Fruit fly (Drosophila melanogaster) whole organism, embryonic: ENCODE measurements around the gene Arl6IP1.

Experiments used
- Ada2b ChIP-seq: fragments of 200-800 bp; sonication (Bioruptor generic); IDR thresholded peaks from 2 replicates; pipeline ENCODE4 v1.3.6; 2022; ENCODE audit warnings: missing biosample characterization, missing genetic modification characterization
- CG12769 ChIP-seq: fragments of 200-800 bp; sonication (Bioruptor generic); optimal IDR thresholded peaks from 2 replicates; lab custom pipeline; 2019; ENCODE audit warnings: missing biosample characterization, mild to moderate bottlenecking, missing genetic modification characterization, moderate library complexity
- CG13894 ChIP-seq: fragments of 200-800 bp; sonication (Bioruptor generic); optimal IDR thresholded peaks from 3 replicates; lab custom pipeline; 2018; ENCODE audit warnings: missing biosample characterization, mild to moderate bottlenecking, missing genetic modification characterization, moderate library complexity
- CG1602 ChIP-seq: fragments of 200-800 bp; sonication (Bioruptor generic); optimal IDR thresholded peaks from 3 replicates; lab custom pipeline; 2016; ENCODE audit warnings: missing biosample characterization, missing genetic modification characterization
- CG17568 ChIP-seq: fragments of 200-800 bp; sonication (Bioruptor generic); optimal IDR thresholded peaks from 2 replicates; lab custom pipeline; 2018; ENCODE audit warnings: missing biosample characterization, mild to moderate bottlenecking, missing genetic modification characterization, moderate library complexity
- CG18764 ChIP-seq: fragments of 200-800 bp; sonication (Bioruptor generic); optimal IDR thresholded peaks from 3 replicates; lab custom pipeline; 2016; ENCODE audit warnings: missing biosample characterization, missing genetic modification characterization
- CG2120 ChIP-seq: fragments of 200-800 bp; sonication (Bioruptor generic); optimal IDR thresholded peaks from 3 replicates; lab custom pipeline; 2016; ENCODE audit warnings: missing biosample characterization, missing genetic modification characterization
- CG2199 ChIP-seq: fragments of 200-800 bp; sonication (Bioruptor generic); IDR thresholded peaks from 3 replicates; pipeline ENCODE4 v1.3.6; 2022; ENCODE audit warnings: missing biosample characterization, missing genetic modification characterization
- CG31224 ChIP-seq: fragments of 200-800 bp; sonication (Bioruptor generic); IDR thresholded peaks from 2 replicates; pipeline ENCODE4 v1.3.6; 2022; ENCODE audit warnings: missing biosample characterization, missing genetic modification characterization
- CG33213 ChIP-seq: fragments of 200-800 bp; sonication (Bioruptor generic); optimal IDR thresholded peaks from 3 replicates; lab custom pipeline; 2016; ENCODE audit warnings: missing biosample characterization, missing genetic modification characterization
- CG3847 ChIP-seq: fragments of 200-800 bp; sonication (Bioruptor generic); IDR thresholded peaks from 2 replicates; pipeline ENCODE4 v1.3.6; 2022; ENCODE audit warnings: missing biosample characterization, missing genetic modification characterization
- CG4282 ChIP-seq: fragments of 200-800 bp; sonication (Bioruptor generic); optimal IDR thresholded peaks from 2 replicates; lab custom pipeline; 2016; ENCODE audit warnings: missing biosample characterization, missing genetic modification characterization
- CG4730 ChIP-seq: fragments of 200-800 bp; sonication (Bioruptor generic); IDR thresholded peaks from 2 replicates; pipeline ENCODE4 v1.3.6; 2022; ENCODE audit warnings: missing biosample characterization, missing genetic modification characterization
- CG6689 ChIP-seq: fragments of 200-800 bp; sonication (Bioruptor generic); IDR thresholded peaks from 2 replicates; pipeline ENCODE4 v1.3.6; 2022; ENCODE audit warnings: missing biosample characterization, missing genetic modification characterization
- CG7556 ChIP-seq: fragments of 200-800 bp; sonication (Bioruptor generic); optimal IDR thresholded peaks from 2 replicates; lab custom pipeline; 2017; ENCODE audit warnings: missing biosample characterization, mild to moderate bottlenecking, missing genetic modification characterization
- CG7987 ChIP-seq: fragments of 200-800 bp; sonication (Bioruptor generic); optimal IDR thresholded peaks from 2 replicates; lab custom pipeline; 2018; ENCODE audit warnings: missing biosample characterization, mild to moderate bottlenecking, missing genetic modification characterization, moderate library complexity
- CG8290 ChIP-seq, 3 experiments: fragments of 200-800 bp; sonication (Bioruptor generic); optimal IDR thresholded peaks; 2 replicates each; lab custom pipeline; 2016 to 2019; ENCODE audit warnings: missing biosample characterization in 3 of 3, missing genetic modification characterization in 3 of 3, mild to moderate bottlenecking in 2 of 3, moderate library complexity in 1 of 3
- Dip3 ChIP-seq: fragments of 200-800 bp; sonication (Bioruptor generic); optimal IDR thresholded peaks from 3 replicates; lab custom pipeline; 2016; ENCODE audit warnings: missing biosample characterization, missing genetic modification characterization
- Eip74EF ChIP-seq, 2 experiments: fragments of 200-800 bp in 1 of 2; fragments of >200 bp in 1 of 2; sonication (Bioruptor generic) in 1 of 2; optimal IDR thresholded peaks; 2 replicates each; lab custom pipeline; 2017 to 2019; ENCODE audit warnings: missing biosample characterization in 2 of 2, missing genetic modification characterization in 2 of 2, mild to moderate bottlenecking in 1 of 2, moderate library complexity in 1 of 2
- Ets65A ChIP-seq: fragments of 200-800 bp; sonication (Bioruptor generic); peaks from one replicate; lab custom pipeline; 2016; ENCODE audit warnings: missing biosample characterization, missing genetic modification characterization
- HLH54F ChIP-seq: fragments of 200-800 bp; sonication (Bioruptor generic); optimal IDR thresholded peaks from 3 replicates; lab custom pipeline; 2016; ENCODE audit warnings: missing biosample characterization, missing genetic modification characterization
- HmgZ ChIP-seq: fragments of 200-800 bp; sonication (Bioruptor generic); optimal IDR thresholded peaks from 2 replicates; lab custom pipeline; 2018; ENCODE audit warnings: missing biosample characterization, mild to moderate bottlenecking, missing genetic modification characterization
- Kr ChIP-seq: fragments of 200-800 bp; sonication (Bioruptor generic); optimal IDR thresholded peaks from 2 replicates; lab custom pipeline; 2017; ENCODE audit warnings: missing biosample characterization, mild to moderate bottlenecking, missing genetic modification characterization
- Lim3 ChIP-seq: fragments of 200-800 bp; sonication (Bioruptor generic); IDR thresholded peaks from 2 replicates; pipeline ENCODE4 v1.3.6; 2022; ENCODE audit warnings: missing biosample characterization, missing genetic modification characterization
- Med ChIP-seq: fragments of 200-800 bp; sonication (Bioruptor generic); peaks from one replicate; lab custom pipeline; 2016; ENCODE audit warnings: missing biosample characterization, missing genetic modification characterization, mild to moderate bottlenecking, inconsistent platforms, moderate library complexity
- Meics ChIP-seq: fragments of 200-800 bp; sonication (Bioruptor generic); optimal IDR thresholded peaks from 2 replicates; lab custom pipeline; 2017; ENCODE audit warnings: missing biosample characterization, mild to moderate bottlenecking, missing genetic modification characterization
- Nf-YB ChIP-seq: fragments of 200-800 bp; sonication (Bioruptor generic); optimal IDR thresholded peaks from 3 replicates; lab custom pipeline; 2019; ENCODE audit warnings: missing biosample characterization, mild to moderate bottlenecking, missing genetic modification characterization, moderate library complexity
- Optix ChIP-seq: fragments of 200-800 bp; sonication (Bioruptor generic); IDR thresholded peaks from 3 replicates; pipeline ENCODE4 v1.3.6; 2022; ENCODE audit warnings: missing biosample characterization, missing genetic modification characterization
- Trl ChIP-seq, 3 experiments: fragments of >200 bp in 2 of 3; fragments of 200-800 bp in 1 of 3; sonication (Bioruptor generic) in 1 of 3; optimal IDR thresholded peaks; 2 replicates in 1 of 3; 3 replicates in 2 of 3; lab custom pipeline; 2016 to 2017; ENCODE audit warnings: missing biosample characterization in 1 of 3, missing genetic modification characterization in 1 of 3
- abd-A ChIP-seq: fragments of 200-800 bp; sonication (Bioruptor generic); optimal IDR thresholded peaks from 3 replicates; lab custom pipeline; 2019; ENCODE audit warnings: missing biosample characterization, mild to moderate bottlenecking, missing genetic modification characterization, moderate library complexity
- btn ChIP-seq: fragments of 200-800 bp; sonication (Bioruptor generic); optimal IDR thresholded peaks from 2 replicates; lab custom pipeline; 2016; ENCODE audit warnings: missing biosample characterization, missing genetic modification characterization
- cg ChIP-seq: fragments of 200-800 bp; sonication (Bioruptor generic); optimal IDR thresholded peaks from 3 replicates; lab custom pipeline; 2019; ENCODE audit warnings: missing biosample characterization, mild to moderate bottlenecking, missing genetic modification characterization, moderate library complexity
- chinmo ChIP-seq: fragments of 200-800 bp; sonication (Bioruptor generic); IDR thresholded peaks from 4 replicates; pipeline ENCODE4 v1.3.6; 2022; ENCODE audit warnings: missing biosample characterization, missing genetic modification characterization; ENCODE audit not compliant: partially characterized antibody
- croc ChIP-seq: fragments of 200-800 bp; sonication (Bioruptor generic); conservative IDR thresholded peaks from 3 replicates; pipeline ENCODE4 v1.3.6; 2022; ENCODE audit warnings: missing biosample characterization, missing genetic modification characterization
- danr ChIP-seq: fragments of 200-800 bp; sonication (Bioruptor generic); IDR thresholded peaks from 2 replicates; pipeline ENCODE4 v1.3.6; 2022; ENCODE audit warnings: missing biosample characterization, missing genetic modification characterization
- en ChIP-seq: fragments of 200-800 bp; sonication (Bioruptor generic); optimal IDR thresholded peaks from 2 replicates; lab custom pipeline; 2016; ENCODE audit warnings: missing biosample characterization, missing genetic modification characterization
- gce ChIP-seq: fragments of 200-800 bp; sonication (Bioruptor generic); IDR thresholded peaks from 3 replicates; pipeline ENCODE4 v1.3.6; 2022; ENCODE audit warnings: missing biosample characterization, missing genetic modification characterization
- klu ChIP-seq: fragments of 200-800 bp; sonication (Bioruptor generic); IDR thresholded peaks from 2 replicates; pipeline ENCODE4 v1.3.6; 2022; ENCODE audit warnings: missing biosample characterization, missing genetic modification characterization
- mirr ChIP-seq: fragments of 200-800 bp; sonication (Bioruptor generic); optimal IDR thresholded peaks from 3 replicates; lab custom pipeline; 2018; ENCODE audit warnings: missing biosample characterization, mild to moderate bottlenecking, missing genetic modification characterization
- nerfin-2 ChIP-seq: fragments of 200-800 bp; sonication (Bioruptor generic); IDR thresholded peaks from 2 replicates; pipeline ENCODE4 v1.3.6; 2022; ENCODE audit warnings: missing biosample characterization, missing genetic modification characterization; ENCODE audit not compliant: partially characterized antibody
- pros ChIP-seq: fragments of 200-800 bp; sonication (Bioruptor generic); optimal IDR thresholded peaks from 3 replicates; lab custom pipeline; 2019; ENCODE audit warnings: missing biosample characterization, mild to moderate bottlenecking, missing genetic modification characterization, moderate library complexity
- rib ChIP-seq: fragments of 200-800 bp; sonication (Bioruptor generic); IDR thresholded peaks from 2 replicates; pipeline ENCODE4 v1.3.6; 2022; ENCODE audit warnings: missing biosample characterization, missing genetic modification characterization
- sd ChIP-seq: fragments of 200-800 bp; sonication (Bioruptor generic); optimal IDR thresholded peaks from 3 replicates; lab custom pipeline; 2018; ENCODE audit warnings: missing biosample characterization, mild to moderate bottlenecking, missing genetic modification characterization, moderate library complexity
- sna ChIP-seq: fragments of 200-800 bp; sonication (Bioruptor generic); IDR thresholded peaks from 2 replicates; pipeline ENCODE4 v1.3.6; 2022; ENCODE audit warnings: missing biosample characterization, missing genetic modification characterization; ENCODE audit not compliant: partially characterized antibody
- twi ChIP-seq: fragments of 200-800 bp; optimal IDR thresholded peaks from 2 replicates; lab custom pipeline; 2019; ENCODE audit warnings: missing biosample characterization, mild to moderate bottlenecking, missing genetic modification characterization, moderate library complexity
- vfl ChIP-seq: fragments of 200-800 bp; sonication (Bioruptor generic); optimal IDR thresholded peaks from 2 replicates; lab custom pipeline; 2016; ENCODE audit warnings: missing biosample characterization, missing genetic modification characterization
- vnd ChIP-seq: fragments of 200-800 bp; sonication (Bioruptor generic); IDR thresholded peaks from 3 replicates; pipeline ENCODE4 v1.3.6; 2022; ENCODE audit warnings: missing biosample characterization, missing genetic modification characterization; ENCODE audit not compliant: partially characterized antibody
- wek ChIP-seq: fragments of 200-800 bp; sonication (Bioruptor generic); optimal IDR thresholded peaks from 3 replicates; lab custom pipeline; 2018; ENCODE audit warnings: missing biosample characterization, mild to moderate bottlenecking, missing genetic modification characterization, moderate library complexity

Arl6IP1 gene

dm6 chr3R:16661693-16662092 is 18.3 kb downstream of the Arl6IP1 start (continued):
- no peak for TF ChIP-seq HLH54F (GFP tag; lab: Kevin White, UChicago)
- no peak for TF ChIP-seq Kr (GFP tag; lab: Kevin White, UChicago)
- TF ChIP-seq vnd: no peak
- no peak for TF ChIP-seq CG4282 (GFP tag; lab: Kevin White, UChicago)
- TF ChIP-seq CG2120: no peak
- no peak for TF ChIP-seq CG18764 (GFP tag; lab: Kevin White, UChicago)
- no peak for TF ChIP-seq klu
- TF ChIP-seq HmgZ (tag; lab: Kevin White, UChicago): no peak
- no peak for TF ChIP-seq rib
- TF ChIP-seq btn (GFP tag; lab: Kevin White, UChicago): no peak
- no peak for TF ChIP-seq danr (GFP tag; lab: Robert Waterston, UW)
- TF ChIP-seq Nf-YB (GFP tag; lab: Kevin White, UChicago): peak; percentile 77
- TF ChIP-seq croc (GFP tag; lab: Robert Waterston, UW): no peak
- TF ChIP-seq CG33213: no peak
- TF ChIP-seq Optix: no peak
- TF ChIP-seq, all 482 proteins: peak for 11

DNA sequence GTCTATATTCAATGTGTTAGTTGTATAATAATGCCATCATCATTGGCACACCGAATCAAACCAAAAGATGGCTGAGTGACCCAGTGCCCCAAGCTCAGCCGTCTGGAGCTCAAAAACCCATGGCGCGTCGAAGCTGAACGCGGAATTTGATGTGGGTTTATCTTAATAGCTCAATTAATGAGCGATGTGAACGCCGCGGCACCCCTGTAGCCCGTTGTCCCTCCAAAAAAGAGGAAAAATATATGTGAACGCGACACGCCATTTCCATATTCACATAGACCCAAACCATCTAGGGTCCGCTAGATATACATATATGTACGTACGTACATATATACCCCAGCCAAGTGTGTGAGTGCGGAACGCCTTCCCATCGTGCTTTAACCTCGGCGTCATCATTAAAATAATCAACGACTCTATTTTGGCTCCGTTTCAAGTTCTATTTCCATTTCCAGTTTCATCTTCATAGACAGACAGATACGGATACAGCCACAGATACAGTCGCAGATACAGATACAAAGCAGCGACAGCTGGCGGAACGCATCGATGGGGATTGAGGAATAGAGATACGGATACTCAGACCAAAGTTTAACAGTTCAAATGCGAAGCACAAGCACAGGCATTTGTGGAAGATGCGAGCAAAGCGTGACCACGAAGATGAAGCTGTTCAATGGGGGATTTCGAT is 20.9 kb downstream of the Arl6IP1 start:
- TF ChIP-seq Lim3 (GFP tag; lab: Robert Waterston, UW): no peak
- no peak for TF ChIP-seq wek (GFP tag; lab: Kevin White, UChicago)
- TF ChIP-seq Dip3: no peak
- no peak for TF ChIP-seq Ada2b (GFP tag; lab: Robert Waterston, UW)
- no peak for TF ChIP-seq CG8290 (GFP tag; optimal IDR thresholded peaks at IDR 0.05; lab: Kevin White, UChicago)
- peak in 1 of 2 experiments; percentile 25 for TF ChIP-seq CG8290 (tag; optimal IDR thresholded peaks at IDR 0.05; lab: Kevin White, UChicago)
- no peak for TF ChIP-seq vfl (GFP tag; lab: Kevin White, UChicago)
- no peak for TF ChIP-seq CG1602
- no peak for TF ChIP-seq CG17568 (GFP tag; lab: Kevin White, UChicago)
- peak; percentile 41 for TF ChIP-seq CG13894
- no peak for TF ChIP-seq CG4730 (GFP tag; lab: Robert Waterston, UW)
- no peak for TF ChIP-seq CG3847 (GFP tag; lab: Robert Waterston, UW)
- peak; percentile 92 for TF ChIP-seq sd (tag; lab: Kevin White, UChicago)
- TF ChIP-seq Ets65A: no peak
- peak; percentile 99 for TF ChIP-seq abd-A (tag; lab: Kevin White, UChicago)
- TF ChIP-seq gce (GFP tag; lab: Robert Waterston, UW): 0 out of 3 replicates have a peak, but pooled peaks have one; percentile 13
- no peak for TF ChIP-seq nerfin-2
- no peak for TF ChIP-seq CG31224 (GFP tag; lab: Robert Waterston, UW)
- no peak for TF ChIP-seq HmgZ (tag; lab: Kevin White, UChicago)
- TF ChIP-seq Trl (optimal IDR thresholded peaks at IDR 0.05; lab: Kevin White, UChicago): no peak
- TF ChIP-seq Trl (GFP tag; optimal IDR thresholded peaks at IDR 0.05; lab: Kevin White, UChicago): no peak
- no peak for TF ChIP-seq CG6689 (GFP tag; lab: Robert Waterston, UW)
- no peak for TF ChIP-seq mirr (GFP tag; lab: Kevin White, UChicago)
- TF ChIP-seq Med (GFP tag; lab: Kevin White, UChicago): peak; percentile 35
- TF ChIP-seq Meics: no peak
- no peak for TF ChIP-seq CG7556 (GFP tag; lab: Kevin White, UChicago)
- TF ChIP-seq CG2199 (GFP tag; lab: Robert Waterston, UW): 0 out of 3 replicates have a peak, but pooled peaks have one; percentile 51
- TF ChIP-seq pros (GFP tag; lab: Kevin White, UChicago): peak; percentile 17
- peak; percentile 63; the same call in 1 of the 4 replicates for TF ChIP-seq chinmo (GFP tag; lab: Robert Waterston, UW)
- no peak for TF ChIP-seq danr (GFP tag; lab: Robert Waterston, UW)
- peak; percentile 55 for TF ChIP-seq CG12769 (tag; lab: Kevin White, UChicago)
- peak; percentile 48 for TF ChIP-seq cg (GFP tag; lab: Kevin White, UChicago)
- TF ChIP-seq en (GFP tag; lab: Kevin White, UChicago): peak; percentile 31
- peak in 1 of 2 experiments; percentile 11 for TF ChIP-seq Eip74EF (GFP tag; optimal IDR thresholded peaks at IDR 0.05; lab: Kevin White, UChicago)
- no peak for TF ChIP-seq twi (tag; lab: Kevin White, UChicago)
- TF ChIP-seq CG7987: no peak
- no peak for TF ChIP-seq sna (GFP tag; lab: Robert Waterston, UW)
